Worm (Caenorhabditis elegans) whole organism, mixed stage, embryonic: ENCODE measurements around the gene kgb-1.
A peak's percentile ranks its signal among the peaks of the same experiment; 100 is the strongest.

ENCODE experiments used
- M03D4.4 ChIP-seq: sonication (generic microtip); optimal IDR thresholded peaks from 2 replicates; lab custom pipeline; 2017; ENCODE audit warnings: mild to moderate bottlenecking, missing genetic modification characterization, missing compliant biosample characterization
- bed-3 ChIP-seq: fragments of 200-800 bp; sonication (Bioruptor generic); optimal IDR thresholded peaks from 3 replicates; lab custom pipeline; 2018; ENCODE audit warnings: mild to moderate bottlenecking, missing genetic modification characterization, moderate library complexity, missing compliant biosample characterization
- blmp-1 ChIP-seq: fragments of 150-350 bp; optimal IDR thresholded peaks from 2 replicates; lab custom pipeline; 2014; ENCODE audit warnings: missing biosample characterization, missing genetic modification characterization
- ceh-39 ChIP-seq: fragments of 150-350 bp; optimal IDR thresholded peaks from 2 replicates; lab custom pipeline; 2014; ENCODE audit warnings: missing biosample characterization, missing genetic modification characterization
- ceh-43 ChIP-seq: fragments of 200-800 bp; sonication (Bioruptor generic); optimal IDR thresholded peaks from 2 replicates; lab custom pipeline; 2018; ENCODE audit warnings: mild to moderate bottlenecking, missing genetic modification characterization, moderate library complexity, missing compliant biosample characterization
- ceh-83 ChIP-seq: fragments of 200-800 bp; sonication (Bioruptor generic); optimal IDR thresholded peaks from 2 replicates; lab custom pipeline; 2018; ENCODE audit warnings: mild to moderate bottlenecking, missing genetic modification characterization, missing compliant biosample characterization
- ces-1 ChIP-seq: fragments of 150-350 bp; optimal IDR thresholded peaks from 2 replicates; lab custom pipeline; 2014; ENCODE audit warnings: missing biosample characterization, missing genetic modification reagents, missing genetic modification characterization
- cnd-1 ChIP-seq: fragments of 200-800 bp; sonication (Bioruptor generic); optimal IDR thresholded peaks from 2 replicates; lab custom pipeline; 2018; ENCODE audit warnings: mild to moderate bottlenecking, missing genetic modification characterization, missing compliant biosample characterization
- drap-1 ChIP-seq: fragments of 200-800 bp; sonication (Bioruptor generic); optimal IDR thresholded peaks from 3 replicates; lab custom pipeline; 2018; ENCODE audit warnings: mild to moderate bottlenecking, missing genetic modification characterization, missing compliant biosample characterization
- elt-1 ChIP-seq: sonication (generic microtip); optimal IDR thresholded peaks from 2 replicates; lab custom pipeline; 2017; ENCODE audit warnings: missing genetic modification characterization, mild to moderate bottlenecking, missing compliant biosample characterization, antibody characterized with exemption, moderate library complexity, borderline replicate concordance; ENCODE audit not compliant: insufficient read depth
- elt-3 ChIP-seq: fragments of 150-350 bp; optimal IDR thresholded peaks from 2 replicates; lab custom pipeline; 2014; ENCODE audit warnings: missing biosample characterization, missing genetic modification characterization
- flh-1 ChIP-seq: fragments of 200-800 bp; sonication (Bioruptor generic); optimal IDR thresholded peaks from 2 replicates; lab custom pipeline; 2018; ENCODE audit warnings: mild to moderate bottlenecking, missing genetic modification characterization, moderate library complexity, missing compliant biosample characterization
- ham-2 ChIP-seq: fragments of 200-800 bp; sonication (Bioruptor generic); optimal IDR thresholded peaks from 2 replicates; lab custom pipeline; 2018; ENCODE audit warnings: mild to moderate bottlenecking, missing genetic modification characterization, missing compliant biosample characterization
- hlh-1 ChIP-seq: fragments of 150-350 bp; optimal IDR thresholded peaks from 2 replicates; lab custom pipeline; 2014; ENCODE audit warnings: missing biosample characterization, missing genetic modification reagents, missing genetic modification characterization
- lin-13 ChIP-seq: fragments of 150-350 bp; optimal IDR thresholded peaks from 2 replicates; lab custom pipeline; 2014; ENCODE audit warnings: missing biosample characterization, missing genetic modification characterization
- lin-32 ChIP-seq: fragments of 200-800 bp; sonication (Bioruptor generic); optimal IDR thresholded peaks from 2 replicates; lab custom pipeline; 2018; ENCODE audit warnings: mild to moderate bottlenecking, missing genetic modification characterization, missing compliant biosample characterization
- lsy-2 ChIP-seq: fragments of 150-350 bp; optimal IDR thresholded peaks from 2 replicates; lab custom pipeline; 2014; ENCODE audit warnings: missing biosample characterization, missing genetic modification characterization
- mab-5 ChIP-seq: fragments of 150-350 bp; optimal IDR thresholded peaks from 2 replicates; lab custom pipeline; 2014; ENCODE audit warnings: missing biosample characterization, missing genetic modification characterization
- mep-1 ChIP-seq: fragments of 150-350 bp; optimal IDR thresholded peaks from 2 replicates; lab custom pipeline; 2017; ENCODE audit warnings: missing biosample characterization, missing genetic modification reagents, missing genetic modification characterization, inconsistent platforms
- mls-2 ChIP-seq: sonication (generic microtip); optimal IDR thresholded peaks from 2 replicates; lab custom pipeline; 2016; ENCODE audit warnings: mild to moderate bottlenecking, missing genetic modification characterization, moderate library complexity, missing compliant biosample characterization
- nhr-12 ChIP-seq: fragments of 150-350 bp; optimal IDR thresholded peaks from 2 replicates; lab custom pipeline; 2014; ENCODE audit warnings: missing biosample characterization, missing genetic modification characterization
- nhr-2 ChIP-seq: fragments of 150-350 bp; optimal IDR thresholded peaks from 2 replicates; lab custom pipeline; 2014; ENCODE audit warnings: missing biosample characterization, missing genetic modification characterization
- nhr-237 ChIP-seq: fragments of 150-350 bp; optimal IDR thresholded peaks from 2 replicates; lab custom pipeline; 2014; ENCODE audit warnings: missing biosample characterization, missing genetic modification characterization
- nhr-28 ChIP-seq: fragments of 150-350 bp; optimal IDR thresholded peaks from 2 replicates; lab custom pipeline; 2014; ENCODE audit warnings: missing biosample characterization, missing genetic modification characterization
- nhr-76 ChIP-seq: sonication (generic microtip); optimal IDR thresholded peaks from 2 replicates; lab custom pipeline; 2017; ENCODE audit warnings: missing biosample characterization, missing genetic modification characterization
- pha-4 ChIP-seq: fragments of 150-350 bp; optimal IDR thresholded peaks from 2 replicates; lab custom pipeline; 2018; ENCODE audit warnings: missing biosample characterization, missing genetic modification reagents, missing genetic modification characterization
- sem-2 ChIP-seq: fragments of 200-800 bp; sonication (Bioruptor generic); optimal IDR thresholded peaks from 2 replicates; lab custom pipeline; 2018; ENCODE audit warnings: mild to moderate bottlenecking, missing genetic modification characterization, missing compliant biosample characterization
- snpc-4 ChIP-seq: fragments of 150-350 bp; optimal IDR thresholded peaks from 2 replicates; lab custom pipeline; 2014; ENCODE audit warnings: missing biosample characterization, missing genetic modification characterization
- sptf-1 ChIP-seq: sonication (generic microtip); optimal IDR thresholded peaks from 2 replicates; lab custom pipeline; 2017; ENCODE audit warnings: mild to moderate bottlenecking, missing genetic modification characterization, moderate library complexity, missing compliant biosample characterization
- tbx-8 ChIP-seq: fragments of 200-800 bp; sonication (Bioruptor generic); optimal IDR thresholded peaks from 2 replicates; lab custom pipeline; 2018; ENCODE audit warnings: mild to moderate bottlenecking, missing genetic modification characterization, moderate library complexity, missing compliant biosample characterization
- unc-120 ChIP-seq: sonication (generic microtip); optimal IDR thresholded peaks from 2 replicates; lab custom pipeline; 2017; ENCODE audit warnings: missing genetic modification characterization, missing compliant biosample characterization; ENCODE audit not compliant: poor library complexity, severe bottlenecking
- unc-39 ChIP-seq: fragments of 150-350 bp; optimal IDR thresholded peaks from 2 replicates; lab custom pipeline; 2014; ENCODE audit warnings: missing biosample characterization, missing genetic modification characterization
- unc-62 ChIP-seq: fragments of 150-350 bp; optimal IDR thresholded peaks from 2 replicates; lab custom pipeline; 2014; ENCODE audit warnings: missing biosample characterization, missing genetic modification reagents, missing genetic modification characterization
- zip-8 ChIP-seq: fragments of 150-350 bp; optimal IDR thresholded peaks from 2 replicates; lab custom pipeline; 2014; ENCODE audit warnings: missing biosample characterization, missing genetic modification characterization
- ztf-11 ChIP-seq: fragments of 150-350 bp; optimal IDR thresholded peaks from 2 replicates; lab custom pipeline; 2014; ENCODE audit warnings: missing biosample characterization, missing genetic modification characterization

kgb-1 gene

ce11 chrIV:409935-410334 lies at the start of gene kgb-1:
kgb-1 (minus strand) TSS chrIV:410035.
- TF ChIP-seq sem-2 (GFP tag; lab: Kevin White, UChicago): no peak
- TF ChIP-seq hlh-1 (tag; lab: Kevin White, UChicago): no peak
- no peak for TF ChIP-seq bed-3 (GFP tag; lab: Kevin White, UChicago)
- TF ChIP-seq lin-13 (tag; lab: Kevin White, UChicago): no peak
- no peak for TF ChIP-seq ceh-39 (tag; lab: Kevin White, UChicago)
- TF ChIP-seq snpc-4 (tag; lab: Kevin White, UChicago): no peak
- no peak for TF ChIP-seq ham-2 (GFP tag; lab: Kevin White, UChicago)

- TF ChIP-seq ceh-83 (GFP tag; lab: Kevin White, UChicago) (no peak), snpc-4 (tag; lab: Kevin White, UChicago) (no peak), cnd-1 (tag; lab: Kevin White, UChicago) (no peak), ces-1 (no peak), sem-2 (GFP tag; lab: Kevin White, UChicago) (no peak), nhr-76 (tag; lab: Kevin White, UChicago) (no peak), nhr-2 (no peak), unc-62 (GFP tag; lab: Kevin White, UChicago) (no peak), pha-4 (tag; lab: Kevin White, UChicago) (no peak), drap-1 (GFP tag; lab: Kevin White, UChicago) (no peak), ztf-11 (no peak), nhr-12 (tag; lab: Kevin White, UChicago) (no peak), hlh-1 (tag; lab: Kevin White, UChicago) (no peak), bed-3 (GFP tag; lab: Kevin White, UChicago) (no peak)
- TF ChIP-seq, all 35 proteins: peak for 0
These were observed 45.6 kb upstream of the kgb-1 start, which contains the start of gene M04G7.1 for ce11 chrIV:455484-455883. M04G7.1 (plus strand) TSS chrIV:455784.

ce11 chrIV:454816-455215 lies 45.0 kb upstream of the kgb-1 start, which contains the start of the genes Y66H1A.8 and M04G7.5:
Y66H1A.8 (minus strand) TSS chrIV:454916.
M04G7.5 (plus strand) TSS chrIV:455073.
- TF ChIP-seq cnd-1 (tag; lab: Kevin White, UChicago): no peak
- no peak for TF ChIP-seq sem-2 (GFP tag; lab: Kevin White, UChicago)
- TF ChIP-seq nhr-237 (tag; lab: Kevin White, UChicago): no peak
- no peak for TF ChIP-seq elt-3
- no peak for TF ChIP-seq nhr-28 (tag; lab: Kevin White, UChicago)
- TF ChIP-seq flh-1 (GFP tag; lab: Kevin White, UChicago): no peak
- no peak for TF ChIP-seq ceh-39 (tag; lab: Kevin White, UChicago)
- TF ChIP-seq sptf-1 (tag; lab: Kevin White, UChicago): no peak
- TF ChIP-seq mls-2: no peak
- TF ChIP-seq lsy-2 (tag; lab: Kevin White, UChicago): no peak
- TF ChIP-seq mep-1 (tag; lab: Kevin White, UChicago): no peak
- no peak for TF ChIP-seq lin-32 (GFP tag; lab: Kevin White, UChicago)
- TF ChIP-seq nhr-12 (tag; lab: Kevin White, UChicago): no peak
- no peak for TF ChIP-seq unc-39 (tag; lab: Kevin White, UChicago)
- no peak for TF ChIP-seq nhr-2
- no peak for TF ChIP-seq ceh-43 (GFP tag; lab: Kevin White, UChicago)

ce11 chrIV:445377-445776 lies 35.5 kb upstream of the kgb-1 start, which contains the start of gene dpm-1:
dpm-1 (plus strand) TSS chrIV:445677.
- TF ChIP-seq zip-8 (tag; lab: Kevin White, UChicago) (no peak), mls-2 (no peak), snpc-4 (tag; lab: Kevin White, UChicago) (no peak)

- TF ChIP-seq bed-3 (GFP tag; lab: Kevin White, UChicago) (no peak), nhr-28 (tag; lab: Kevin White, UChicago) (no peak), nhr-2 (no peak), mls-2 (no peak), flh-1 (GFP tag; lab: Kevin White, UChicago) (no peak), lsy-2 (tag; lab: Kevin White, UChicago) (peak; percentile 79), cnd-1 (tag; lab: Kevin White, UChicago) (peak; percentile 31), sem-2 (GFP tag; lab: Kevin White, UChicago) (no peak), drap-1 (GFP tag; lab: Kevin White, UChicago) (no peak), lin-13 (tag; lab: Kevin White, UChicago) (peak; percentile 74), unc-120 (no peak), zip-8 (tag; lab: Kevin White, UChicago) (no peak), nhr-12 (tag; lab: Kevin White, UChicago) (no peak), hlh-1 (tag; lab: Kevin White, UChicago) (no peak), elt-1 (tag; lab: Kevin White, UChicago) (no peak), ceh-83 (GFP tag; lab: Kevin White, UChicago) (no peak), nhr-76 (tag; lab: Kevin White, UChicago) (no peak), ces-1 (peak; percentile 82), ztf-11 (no peak), snpc-4 (tag; lab: Kevin White, UChicago) (no peak), lin-32 (GFP tag; lab: Kevin White, UChicago) (no peak), pha-4 (tag; lab: Kevin White, UChicago) (peak; percentile 58), sptf-1 (tag; lab: Kevin White, UChicago) (peak; percentile 64), ceh-43 (GFP tag; lab: Kevin White, UChicago) (no peak), blmp-1 (tag; lab: Kevin White, UChicago) (no peak), elt-3 (no peak), ham-2 (GFP tag; lab: Kevin White, UChicago) (no peak), M03D4.4 (tag; lab: Kevin White, UChicago) (no peak), unc-39 (tag; lab: Kevin White, UChicago) (no peak), mep-1 (tag; lab: Kevin White, UChicago) (peak; percentile 94), ceh-39 (tag; lab: Kevin White, UChicago) (peak; percentile 53), unc-62 (GFP tag; lab: Kevin White, UChicago) (no peak), tbx-8 (GFP tag; lab: Kevin White, UChicago) (no peak), mab-5 (tag; lab: Kevin White, UChicago) (no peak), nhr-237 (tag; lab: Kevin White, UChicago) (peak; percentile 80)
These were observed 33.8 kb upstream of the kgb-1 start, which contains the start of gene mrpl-55 for ce11 chrIV:443622-444021. mrpl-55 (plus strand) TSS chrIV:443985.
